Worm (Caenorhabditis elegans): ENCODE results near the gene Y45G5AM.9.

Y45G5AM.9 gene

DNA sequence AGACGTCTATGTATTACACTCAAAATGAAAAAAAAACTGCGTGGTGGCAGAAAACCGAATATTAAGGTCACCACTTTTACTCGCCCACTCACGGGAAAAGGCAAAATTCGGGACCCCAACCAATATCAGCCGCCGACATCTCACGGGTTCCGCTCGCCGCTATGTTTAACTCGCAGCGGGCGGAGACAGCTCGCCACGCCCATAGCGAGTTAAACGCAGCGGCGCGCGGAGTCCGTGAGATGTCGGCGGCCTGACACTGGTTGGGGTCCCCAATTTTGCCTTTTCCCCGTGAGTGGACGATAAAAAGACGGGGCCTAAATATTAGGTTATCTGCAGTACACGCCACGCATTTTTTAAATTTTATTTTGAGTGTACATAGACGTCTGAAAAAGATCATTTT, 11.9 kb downstream of the Y45G5AM.9 start:
- TF ChIP-seq aly-2 (tag; optimal IDR thresholded peaks at IDR 0.05): no peak
- TF ChIP-seq dmd-4 (tag; optimal IDR thresholded peaks at IDR 0.05): no peak
- no peak for TF ChIP-seq ama-1 (optimal IDR thresholded peaks at IDR 0.05)
- no peak for TF ChIP-seq peb-1 (tag; optimal IDR thresholded peaks at IDR 0.05)
- no peak for TF ChIP-seq elt-3 (tag; optimal IDR thresholded peaks at IDR 0.05)
- no peak for TF ChIP-seq egl-27 (tag; optimal IDR thresholded peaks at IDR 0.05)
- no peak for TF ChIP-seq blmp-1 (tag; optimal IDR thresholded peaks at IDR 0.05; ENCODE audit: insufficient read depth)
- TF ChIP-seq nhr-12 (tag; optimal IDR thresholded peaks at IDR 0.05): no peak
- TF ChIP-seq lin-39 (tag; optimal IDR thresholded peaks at IDR 0.05): no peak
- no peak for TF ChIP-seq nhr-25 (tag; optimal IDR thresholded peaks at IDR 0.05)

DNA sequence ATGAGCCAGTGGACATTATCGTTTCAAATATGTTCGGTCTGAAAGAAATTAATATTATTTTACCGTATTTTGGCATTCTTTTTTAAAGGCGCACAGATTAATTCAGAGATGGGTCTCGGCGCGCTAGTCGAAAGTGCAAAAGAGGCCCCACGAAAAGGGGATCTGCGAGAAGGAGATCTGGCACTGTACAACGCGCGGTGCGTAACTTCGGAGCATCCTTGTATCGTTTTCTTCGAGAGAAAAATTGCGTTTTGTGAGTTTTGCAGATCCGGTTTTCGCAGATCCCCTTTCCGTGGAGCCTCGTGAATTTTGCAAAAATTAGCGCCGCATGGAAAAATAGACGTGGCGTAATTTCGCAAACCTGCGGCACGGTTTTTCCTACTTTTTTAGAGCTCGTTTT, 12.7 kb downstream of the Y45G5AM.9 start:
- TF ChIP-seq nhr-129 (tag; optimal IDR thresholded peaks at IDR 0.05): no peak
- no peak for TF ChIP-seq Y55F3AM.14 (GFP tag; optimal IDR thresholded peaks at IDR 0.05)
- TF ChIP-seq unc-62 (GFP tag; optimal IDR thresholded peaks at IDR 0.05): no peak
- TF ChIP-seq snpc-4 (tag; optimal IDR thresholded peaks at IDR 0.05): no peak
- no peak for TF ChIP-seq nhr-12 (tag; optimal IDR thresholded peaks at IDR 0.05)
- no peak for TF ChIP-seq nhr-11 (tag; optimal IDR thresholded peaks at IDR 0.05)
- TF ChIP-seq ztf-11 (tag; optimal IDR thresholded peaks at IDR 0.05): no peak
- TF ChIP-seq blmp-1 (tag; optimal IDR thresholded peaks at IDR 0.05; ENCODE audit: insufficient read depth): no peak
- TF ChIP-seq elt-1 (tag; optimal IDR thresholded peaks at IDR 0.05): no peak
- no peak for TF ChIP-seq unc-55 (GFP tag; optimal IDR thresholded peaks at IDR 0.05)
- TF ChIP-seq sma-9 (GFP tag; optimal IDR thresholded peaks at IDR 0.05): no peak
- TF ChIP-seq sma-9 (tag; optimal IDR thresholded peaks at IDR 0.05): no peak
- no peak for TF ChIP-seq nhr-21 (tag; optimal IDR thresholded peaks at IDR 0.05)
- TF ChIP-seq lsy-2 (tag; optimal IDR thresholded peaks at IDR 0.05): no peak
- TF ChIP-seq mbf-1 (tag; optimal IDR thresholded peaks at IDR 0.05): no peak
- no peak for TF ChIP-seq fos-1 (tag; optimal IDR thresholded peaks at IDR 0.05)

DNA sequence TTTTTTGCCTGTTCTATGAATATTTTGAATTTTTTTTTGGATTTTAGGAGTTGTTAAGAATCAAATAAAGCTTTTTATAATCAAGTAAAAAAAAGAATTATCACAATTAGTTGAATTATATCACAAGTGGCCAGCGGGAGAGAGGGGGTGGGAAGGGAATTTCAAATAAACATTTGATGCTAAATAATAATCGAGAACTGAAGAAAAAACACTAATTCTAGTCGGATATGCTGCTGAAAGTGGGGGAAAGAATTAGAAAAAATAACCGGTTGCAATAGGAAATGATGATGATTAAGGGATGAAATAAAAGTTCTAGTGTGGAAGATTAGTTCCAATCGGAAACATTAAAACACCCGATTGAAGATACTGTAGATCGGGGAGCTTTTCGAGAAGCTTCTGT, 13.2 kb downstream of the Y45G5AM.9 start:
- TF ChIP-seq F13H6.1 (tag; optimal IDR thresholded peaks at IDR 0.05) (no peak), lin-13 (GFP tag; optimal IDR thresholded peaks at IDR 0.05) (no peak), aly-2 (tag; optimal IDR thresholded peaks at IDR 0.05) (no peak), crh-2 (tag; optimal IDR thresholded peaks at IDR 0.05) (no peak), nhr-77 (tag; optimal IDR thresholded peaks at IDR 0.05) (no peak)

DNA sequence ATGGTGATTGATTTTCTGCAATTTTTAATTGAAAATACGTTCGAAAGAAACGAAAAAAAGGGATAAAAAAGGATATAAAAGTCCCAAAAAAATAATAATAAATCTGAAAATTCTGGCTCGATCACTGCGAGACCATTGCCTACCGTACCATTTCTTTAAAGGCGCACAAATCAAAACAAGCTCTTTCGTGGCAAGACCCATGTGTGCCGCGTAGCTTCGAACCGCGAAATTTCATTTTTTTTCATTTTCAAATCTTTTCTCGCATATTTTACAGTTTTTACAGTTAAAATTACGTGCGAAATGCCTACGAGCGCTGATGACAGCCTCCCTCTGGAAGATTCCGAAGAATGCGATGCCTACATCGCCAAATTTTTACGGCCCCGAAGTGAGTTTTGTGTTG, 18.8 kb downstream of the Y45G5AM.9 start, which contains the start of the genes coh-4 and pid-5:
coh-4 (minus strand) TSS at position 17 of the 400 bp plus-strand sequence.
pid-5 (plus strand) TSS at position 259 of the 400 bp plus-strand sequence.
- TF ChIP-seq egl-27 (tag; optimal IDR thresholded peaks at IDR 0.05) (no peak), C34F6.9 (tag; optimal IDR thresholded peaks at IDR 0.05) (no peak), unc-55 (GFP tag; optimal IDR thresholded peaks at IDR 0.05) (no peak), unc-39 (tag; optimal IDR thresholded peaks at IDR 0.05) (no peak), sma-9 (GFP tag; optimal IDR thresholded peaks at IDR 0.05) (no peak), sma-9 (tag; optimal IDR thresholded peaks at IDR 0.05) (no peak), nhr-23 (tag; optimal IDR thresholded peaks at IDR 0.05) (no peak), peb-1 (tag; optimal IDR thresholded peaks at IDR 0.05) (no peak), ceh-16 (tag; optimal IDR thresholded peaks at IDR 0.05) (no peak), crh-2 (tag; optimal IDR thresholded peaks at IDR 0.05) (no peak), ztf-11 (tag; optimal IDR thresholded peaks at IDR 0.05) (no peak), nhr-12 (tag; optimal IDR thresholded peaks at IDR 0.05) (no peak), Y55F3AM.14 (GFP tag; optimal IDR thresholded peaks at IDR 0.05) (no peak), mab-5 (tag; optimal IDR thresholded peaks at IDR 0.05) (no peak), gmeb-1 (tag; optimal IDR thresholded peaks at IDR 0.05) (no peak), nhr-11 (tag; optimal IDR thresholded peaks at IDR 0.05) (no peak), lin-39 (tag; optimal IDR thresholded peaks at IDR 0.05) (no peak)

DNA sequence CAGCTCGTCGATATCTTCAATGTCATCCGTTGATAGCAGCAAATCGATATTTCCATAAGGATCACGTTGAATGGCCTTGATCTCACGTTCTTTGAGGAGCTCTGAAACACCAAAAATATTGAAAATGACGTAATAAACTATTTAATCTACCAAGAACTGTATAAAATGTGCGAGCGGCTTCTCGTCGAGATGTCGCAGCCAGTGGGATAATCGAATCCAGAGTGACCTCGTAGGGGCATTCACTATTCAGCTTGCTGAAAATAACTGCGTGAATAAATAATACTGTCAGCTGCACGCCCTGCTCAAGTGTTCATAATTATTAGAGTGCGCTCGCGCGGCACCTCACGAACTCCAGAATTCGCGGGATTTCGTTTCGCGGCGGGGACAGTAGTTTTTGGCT, 24.3 kb downstream of the Y45G5AM.9 start, which contains the start of gene Y45G5AM.7:
Y45G5AM.7 (minus strand) TSS at position 101 of the 400 bp plus-strand sequence.
- no peak for TF ChIP-seq fos-1 (tag; optimal IDR thresholded peaks at IDR 0.05)
- no peak for TF ChIP-seq ztf-4 (tag; optimal IDR thresholded peaks at IDR 0.05)

Data from whole organism, L2 larva.